Worm (Caenorhabditis elegans) whole organism, mixed stage, embryonic: ENCODE results near the gene F22B5.6.
"Not testable (repeated sequence)": the region's sequence is repeated elsewhere in the genome, so short reads cannot be mapped to it uniquely, and the experiment has no call there.

ENCODE experiments used
- blmp-1 ChIP-seq: fragments of 150-350 bp; optimal IDR thresholded peaks from 2 replicates; lab custom pipeline; 2014; ENCODE audit warnings: missing biosample characterization, missing genetic modification characterization
- ceh-83 ChIP-seq: fragments of 200-800 bp; sonication (Bioruptor generic); optimal IDR thresholded peaks from 2 replicates; lab custom pipeline; 2018; ENCODE audit warnings: mild to moderate bottlenecking, missing genetic modification characterization, missing compliant biosample characterization
- cnd-1 ChIP-seq: fragments of 200-800 bp; sonication (Bioruptor generic); optimal IDR thresholded peaks from 2 replicates; lab custom pipeline; 2018; ENCODE audit warnings: mild to moderate bottlenecking, missing genetic modification characterization, missing compliant biosample characterization
- drap-1 ChIP-seq: fragments of 200-800 bp; sonication (Bioruptor generic); optimal IDR thresholded peaks from 3 replicates; lab custom pipeline; 2018; ENCODE audit warnings: mild to moderate bottlenecking, missing genetic modification characterization, missing compliant biosample characterization
- elt-1 ChIP-seq: sonication (generic microtip); optimal IDR thresholded peaks from 2 replicates; lab custom pipeline; 2017; ENCODE audit warnings: missing genetic modification characterization, mild to moderate bottlenecking, missing compliant biosample characterization, antibody characterized with exemption, moderate library complexity, borderline replicate concordance; ENCODE audit not compliant: insufficient read depth
- hlh-1 ChIP-seq: fragments of 150-350 bp; optimal IDR thresholded peaks from 2 replicates; lab custom pipeline; 2014; ENCODE audit warnings: missing biosample characterization, missing genetic modification reagents, missing genetic modification characterization
- lin-32 ChIP-seq: fragments of 200-800 bp; sonication (Bioruptor generic); optimal IDR thresholded peaks from 2 replicates; lab custom pipeline; 2018; ENCODE audit warnings: mild to moderate bottlenecking, missing genetic modification characterization, missing compliant biosample characterization
- lsy-2 ChIP-seq: fragments of 150-350 bp; optimal IDR thresholded peaks from 2 replicates; lab custom pipeline; 2014; ENCODE audit warnings: missing biosample characterization, missing genetic modification characterization
- mab-5 ChIP-seq: fragments of 150-350 bp; optimal IDR thresholded peaks from 2 replicates; lab custom pipeline; 2014; ENCODE audit warnings: missing biosample characterization, missing genetic modification characterization
- mls-2 ChIP-seq: sonication (generic microtip); optimal IDR thresholded peaks from 2 replicates; lab custom pipeline; 2016; ENCODE audit warnings: mild to moderate bottlenecking, missing genetic modification characterization, moderate library complexity, missing compliant biosample characterization
- nhr-12 ChIP-seq: fragments of 150-350 bp; optimal IDR thresholded peaks from 2 replicates; lab custom pipeline; 2014; ENCODE audit warnings: missing biosample characterization, missing genetic modification characterization
- nhr-2 ChIP-seq: fragments of 150-350 bp; optimal IDR thresholded peaks from 2 replicates; lab custom pipeline; 2014; ENCODE audit warnings: missing biosample characterization, missing genetic modification characterization
- pha-4 ChIP-seq: fragments of 150-350 bp; optimal IDR thresholded peaks from 2 replicates; lab custom pipeline; 2018; ENCODE audit warnings: missing biosample characterization, missing genetic modification reagents, missing genetic modification characterization
- sem-2 ChIP-seq: fragments of 200-800 bp; sonication (Bioruptor generic); optimal IDR thresholded peaks from 2 replicates; lab custom pipeline; 2018; ENCODE audit warnings: mild to moderate bottlenecking, missing genetic modification characterization, missing compliant biosample characterization
- tbx-8 ChIP-seq: fragments of 200-800 bp; sonication (Bioruptor generic); optimal IDR thresholded peaks from 2 replicates; lab custom pipeline; 2018; ENCODE audit warnings: mild to moderate bottlenecking, missing genetic modification characterization, moderate library complexity, missing compliant biosample characterization
- unc-120 ChIP-seq: sonication (generic microtip); optimal IDR thresholded peaks from 2 replicates; lab custom pipeline; 2017; ENCODE audit warnings: missing genetic modification characterization, missing compliant biosample characterization; ENCODE audit not compliant: poor library complexity, severe bottlenecking
- unc-39 ChIP-seq: fragments of 150-350 bp; optimal IDR thresholded peaks from 2 replicates; lab custom pipeline; 2014; ENCODE audit warnings: missing biosample characterization, missing genetic modification characterization
- unc-62 ChIP-seq: fragments of 150-350 bp; optimal IDR thresholded peaks from 2 replicates; lab custom pipeline; 2014; ENCODE audit warnings: missing biosample characterization, missing genetic modification reagents, missing genetic modification characterization
- zip-8 ChIP-seq: fragments of 150-350 bp; optimal IDR thresholded peaks from 2 replicates; lab custom pipeline; 2014; ENCODE audit warnings: missing biosample characterization, missing genetic modification characterization
- ztf-11 ChIP-seq: fragments of 150-350 bp; optimal IDR thresholded peaks from 2 replicates; lab custom pipeline; 2014; ENCODE audit warnings: missing biosample characterization, missing genetic modification characterization

F22B5.6 gene

ce11 chrII:8428758-8428946 lies 27.3 kb downstream of the F22B5.6 start, which contains the start of gene F14E5.2:
F14E5.2 (minus strand) TSS chrII:8428858.
- no peak for TF ChIP-seq unc-120 (tag; lab: Kevin White, UChicago)
- no peak for TF ChIP-seq tbx-8 (GFP tag; lab: Kevin White, UChicago)
- TF ChIP-seq blmp-1 (tag; lab: Kevin White, UChicago), result no peak
- TF ChIP-seq nhr-12 (tag; lab: Kevin White, UChicago), result no peak

ce11 chrII:8420775-8421388 lies 35.1 kb downstream of the F22B5.6 start:
- TF ChIP-seq cnd-1 (tag; lab: Kevin White, UChicago), result no peak
- no peak for TF ChIP-seq nhr-12 (tag; lab: Kevin White, UChicago)
- TF ChIP-seq lsy-2, result peak; percentile 76

ce11 chrII:8419798-8420197 lies 36.2 kb downstream of the F22B5.6 start, which contains the start of gene F14E5.8:
F14E5.8 (plus strand) TSS chrII:8420098.
- TF ChIP-seq drap-1 (GFP tag; lab: Kevin White, UChicago); ceh-83 (GFP tag; lab: Kevin White, UChicago); mab-5 (tag; lab: Kevin White, UChicago): not testable (repeated sequence)

DNA sequence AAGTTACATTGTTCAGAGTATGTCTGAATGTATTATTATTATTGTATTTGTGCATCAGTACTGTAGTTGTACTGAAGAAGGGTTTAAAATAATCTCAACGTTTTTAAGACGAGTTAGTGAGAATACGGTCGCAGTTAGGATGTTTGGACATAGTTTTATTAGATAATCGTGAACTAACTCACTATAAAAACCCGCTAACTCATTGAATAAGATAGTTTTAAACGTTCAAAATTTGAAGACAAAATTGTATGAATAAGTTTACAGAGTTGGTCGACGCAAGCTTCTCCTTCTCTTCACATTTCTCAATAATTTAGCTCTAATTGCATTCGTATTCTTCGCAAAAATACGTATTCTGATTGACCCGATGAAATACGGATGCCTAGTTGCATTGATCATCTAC lies 37.0 kb downstream of the F22B5.6 start:
- peak; percentile 76 for TF ChIP-seq lsy-2
- TF ChIP-seq blmp-1 (tag; lab: Kevin White, UChicago), result no peak

DNA sequence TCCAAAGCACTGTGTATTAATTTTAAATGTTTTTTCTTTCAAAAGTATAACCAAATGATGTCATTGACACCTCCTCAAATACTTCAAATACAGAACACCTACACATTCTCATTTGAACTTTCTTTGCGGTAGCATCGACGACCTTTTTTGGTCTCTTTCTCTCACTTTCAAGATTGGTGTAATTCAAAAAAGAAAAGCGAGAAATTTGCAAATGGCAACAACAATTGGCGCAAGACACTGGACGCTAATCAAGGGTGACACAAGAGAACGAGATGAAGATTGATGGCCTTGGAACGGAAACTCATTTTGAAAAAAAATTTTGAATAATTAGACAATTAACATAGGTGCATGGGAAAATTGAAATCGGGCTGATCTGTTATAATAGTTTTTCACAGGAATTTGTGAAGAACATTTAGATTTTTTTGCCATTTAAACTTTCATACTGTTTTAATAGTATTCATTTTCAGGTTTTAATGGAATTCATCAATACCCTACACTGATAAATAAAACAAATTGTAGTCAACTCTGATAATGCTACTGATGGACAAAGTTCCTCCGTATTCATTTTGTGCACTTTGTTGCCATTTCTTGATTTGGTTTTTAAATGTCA lies 38.8 kb downstream of the F22B5.6 start, which contains the start of gene fdgt-2:
fdgt-2 (plus strand) TSS at position 560 of the 610 bp plus-strand sequence.
- peak; percentile 73 for TF ChIP-seq unc-62 (GFP tag; lab: Kevin White, UChicago)
- no peak for TF ChIP-seq unc-39

- TF ChIP-seq tbx-8 (GFP tag; lab: Kevin White, UChicago) (no peak), unc-120 (tag; lab: Kevin White, UChicago) (no peak), sem-2 (GFP tag; lab: Kevin White, UChicago) (peak; percentile 13), ceh-83 (GFP tag; lab: Kevin White, UChicago) (no peak), ztf-11 (tag; lab: Kevin White, UChicago) (no peak), nhr-2 (tag; lab: Kevin White, UChicago) (peak; percentile 88), mls-2 (tag; lab: Kevin White, UChicago) (peak; percentile 20), zip-8 (tag; lab: Kevin White, UChicago) (peak; percentile 89), lin-32 (GFP tag; lab: Kevin White, UChicago) (no peak), cnd-1 (tag; lab: Kevin White, UChicago) (peak; percentile 17)
Observed at ce11 chrII:8415462-8416037, 40.4 kb downstream of the F22B5.6 start.

DNA sequence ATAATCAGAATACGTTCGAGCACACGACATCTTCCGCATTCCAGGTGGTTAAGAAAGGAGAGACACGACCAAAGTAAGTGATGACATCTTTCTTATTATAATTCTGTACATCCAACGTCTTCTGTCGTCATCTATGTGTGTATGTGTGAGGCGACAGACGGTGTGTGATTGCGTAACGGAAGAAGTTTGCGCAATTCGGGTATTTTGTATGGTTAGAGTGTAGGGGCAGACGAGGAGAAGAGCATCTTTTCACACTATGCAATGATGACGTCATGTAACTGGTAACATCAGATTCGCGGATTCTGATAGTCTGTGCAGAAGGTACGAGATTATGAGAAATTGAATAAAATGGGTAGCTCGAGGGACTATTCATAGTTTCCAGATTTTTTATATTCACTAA lies 41.0 kb downstream of the F22B5.6 start:
- peak; percentile 93 for TF ChIP-seq nhr-2 (tag; lab: Kevin White, UChicago)
- TF ChIP-seq zip-8 (tag; lab: Kevin White, UChicago), result peak; percentile 97
- TF ChIP-seq elt-1 (tag; lab: Kevin White, UChicago), result peak; percentile 33
- no peak for TF ChIP-seq drap-1 (GFP tag; lab: Kevin White, UChicago)
- TF ChIP-seq cnd-1 (tag; lab: Kevin White, UChicago), result peak; percentile 79
- no peak for TF ChIP-seq hlh-1 (tag; lab: Kevin White, UChicago)

DNA sequence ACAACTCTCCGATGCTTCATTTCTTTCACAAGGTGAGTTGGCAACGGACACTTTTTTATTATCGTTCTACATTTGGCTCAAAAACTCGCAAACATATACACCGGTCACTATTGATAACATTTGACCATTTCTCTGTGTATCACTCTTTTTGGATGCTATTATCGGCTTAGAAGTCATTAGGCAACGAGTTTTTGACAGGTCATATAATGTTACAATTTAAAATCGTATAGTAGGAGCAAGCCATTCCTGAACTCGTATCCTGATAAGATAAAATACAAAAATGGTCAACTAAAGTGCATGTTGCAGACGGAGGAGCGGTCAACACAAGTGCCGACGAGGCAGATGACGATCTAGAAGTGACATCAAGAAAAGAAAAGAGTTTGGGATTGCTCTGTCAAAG lies 43.1 kb downstream of the F22B5.6 start:
- TF ChIP-seq ztf-11 (tag; lab: Kevin White, UChicago) (no peak), blmp-1 (tag; lab: Kevin White, UChicago) (no peak), ceh-83 (GFP tag; lab: Kevin White, UChicago) (no peak), elt-1 (tag; lab: Kevin White, UChicago) (no peak), cnd-1 (tag; lab: Kevin White, UChicago) (no peak), pha-4 (tag; lab: Kevin White, UChicago) (no peak)
